Fruit fly (Drosophila melanogaster) Kc167 (cell line): ENCODE results near the gene pbl.

ENCODE experiments used
- Myc ChIP-seq: fragments of >200 bp; optimal IDR thresholded peaks from 2 replicates; lab custom pipeline; 2017; ENCODE audit warnings: missing external identifiers
- Sin3A ChIP-seq: fragments of >200 bp; optimal IDR thresholded peaks from 2 replicates; lab custom pipeline; 2018; ENCODE audit warnings: missing external identifiers
- h ChIP-seq: fragments of >200 bp; optimal IDR thresholded peaks from 3 replicates; lab custom pipeline; 2018; ENCODE audit warnings: missing external identifiers
- psq ChIP-seq: fragments of >200 bp; optimal IDR thresholded peaks from 2 replicates; lab custom pipeline; 2017; ENCODE audit warnings: missing external identifiers

dm6 chr3L:7915808-7916619 lies 4.3 kb upstream of the pbl start:
- TF ChIP-seq Sin3A (lab: Kevin White, UChicago) (no peak), h (lab: Kevin White, UChicago) (no peak), psq (no peak), Myc (lab: Kevin White, UChicago) (no peak)
